Worm (Caenorhabditis elegans) whole organism, L2 larva: Measurements from ENCODE around the gene F52E4.5.

Experiments
- R02D3.7 ChIP-seq: fragments of 150-350 bp; optimal IDR thresholded peaks from 2 replicates; lab custom pipeline; 2014; ENCODE audit warnings: missing biosample characterization, missing genetic modification characterization
- Y55F3AM.14 ChIP-seq: fragments of 200-800 bp; sonication (Bioruptor generic); optimal IDR thresholded peaks from 2 replicates; lab custom pipeline; 2018; ENCODE audit warnings: mild to moderate bottlenecking, missing genetic modification characterization, missing compliant biosample characterization
- ceh-82 ChIP-seq: fragments of 150-350 bp; optimal IDR thresholded peaks from 2 replicates; lab custom pipeline; 2014; ENCODE audit warnings: missing biosample characterization, missing genetic modification characterization
- fos-1 ChIP-seq: fragments of 150-350 bp; optimal IDR thresholded peaks from 2 replicates; lab custom pipeline; 2014; ENCODE audit warnings: missing biosample characterization, missing genetic modification characterization
- mab-5 ChIP-seq: fragments of 150-350 bp; optimal IDR thresholded peaks from 2 replicates; lab custom pipeline; 2014; ENCODE audit warnings: missing biosample characterization, missing genetic modification characterization
- nhr-10 ChIP-seq: sonication (generic microtip); optimal IDR thresholded peaks from 2 replicates; lab custom pipeline; 2017; ENCODE audit warnings: missing biosample characterization, missing genetic modification characterization
- nhr-25 ChIP-seq: fragments of 150-350 bp; sonication (generic microtip); optimal IDR thresholded peaks from 3 replicates; lab custom pipeline; 2014; ENCODE audit warnings: missing biosample characterization, missing genetic modification characterization
- unc-39 ChIP-seq: fragments of 150-350 bp; optimal IDR thresholded peaks from 2 replicates; lab custom pipeline; 2014; ENCODE audit warnings: missing biosample characterization, missing genetic modification characterization
- ztf-4 ChIP-seq: fragments of 150-350 bp; optimal IDR thresholded peaks from 2 replicates; lab custom pipeline; 2014; ENCODE audit warnings: missing biosample characterization, missing genetic modification characterization

- TF ChIP-seq mab-5 (tag; lab: Kevin White, UChicago) (no peak), unc-39 (tag; lab: Kevin White, UChicago) (no peak), ceh-82 (tag; lab: Kevin White, UChicago) (no peak), nhr-25 (tag; lab: Kevin White, UChicago) (no peak), Y55F3AM.14 (GFP tag; lab: Kevin White, UChicago) (no peak), ztf-4 (no peak), nhr-10 (tag; lab: Kevin White, UChicago) (no peak), fos-1 (no peak), R02D3.7 (tag; lab: Kevin White, UChicago) (no peak)
Observed at ce11 chrX:3067052-3067451, 20.1 kb downstream of the F52E4.5 start.
